Worm (Caenorhabditis elegans): ENCODE measurements around the gene sap-140.

ce11 chrIII:7542037-7542436 is 42.5 kb downstream of the sap-140 start:
- TF ChIP-seq hmg-4 (GFP tag; optimal IDR thresholded peaks at IDR 0.05) (no peak), hmbx-1 (tag; optimal IDR thresholded peaks at IDR 0.05) (no peak), hnd-1 (tag; optimal IDR thresholded peaks at IDR 0.05) (no peak), ets-7 (tag; optimal IDR thresholded peaks at IDR 0.05) (no peak), ama-1 (optimal IDR thresholded peaks at IDR 0.05) (no peak), F13C5.2 (tag; optimal IDR thresholded peaks at IDR 0.05) (no peak), ceh-36 (tag; optimal IDR thresholded peaks at IDR 0.05) (no peak), ceh-13 (GFP tag; optimal IDR thresholded peaks at IDR 0.05) (no peak), pes-1 (GFP tag; IDR thresholded peaks at IDR 0.05) (no peak), tra-4 (tag; optimal IDR thresholded peaks at IDR 0.05) (no peak)
